Fruit fly (Drosophila melanogaster) whole organism, embryonic: ENCODE results near the gene CG7916.

ENCODE experiments used
- BtbVII ChIP-seq: fragments of 200-800 bp; sonication (Bioruptor generic); optimal IDR thresholded peaks from 3 replicates; lab custom pipeline; 2017; ENCODE audit warnings: missing biosample characterization, mild to moderate bottlenecking, missing genetic modification characterization
- CG10431 ChIP-seq: fragments of 200-800 bp; sonication (Bioruptor generic); optimal IDR thresholded peaks from 3 replicates; lab custom pipeline; 2018; ENCODE audit warnings: missing biosample characterization, mild to moderate bottlenecking, missing genetic modification characterization
- CG10565 ChIP-seq: fragments of 200-800 bp; sonication (Bioruptor generic); optimal IDR thresholded peaks from 3 replicates; lab custom pipeline; 2016; ENCODE audit warnings: missing biosample characterization, mild to moderate bottlenecking, missing genetic modification characterization
- CG11696 ChIP-seq: fragments of 200-800 bp; sonication (Bioruptor generic); IDR thresholded peaks from 2 replicates; pipeline ENCODE4 v1.3.6; 2022; ENCODE audit warnings: missing biosample characterization, missing genetic modification characterization
- CG12155 ChIP-seq: fragments of 200-800 bp; sonication (Bioruptor generic); optimal IDR thresholded peaks from 3 replicates; lab custom pipeline; 2016; ENCODE audit warnings: missing biosample characterization, missing genetic modification characterization
- CG14014 ChIP-seq: fragments of 200-800 bp; sonication (Bioruptor generic); IDR thresholded peaks from 2 replicates; pipeline ENCODE4 v1.3.6; 2022; ENCODE audit warnings: missing biosample characterization, missing genetic modification characterization
- CG14050 ChIP-seq: fragments of 200-800 bp; sonication (Bioruptor generic); IDR thresholded peaks from 3 replicates; pipeline ENCODE4 v1.3.6; 2022; ENCODE audit warnings: missing biosample characterization, missing genetic modification characterization
- CG14965 ChIP-seq: fragments of 200-800 bp; sonication (Bioruptor generic); optimal IDR thresholded peaks from 2 replicates; lab custom pipeline; 2016; ENCODE audit warnings: missing biosample characterization, missing genetic modification characterization, borderline replicate concordance
- CG17385 ChIP-seq: fragments of 200-800 bp; sonication (Bioruptor generic); optimal IDR thresholded peaks from 3 replicates; lab custom pipeline; 2018; ENCODE audit warnings: missing biosample characterization, mild to moderate bottlenecking, missing genetic modification characterization
- CG17802 ChIP-seq: fragments of 200-800 bp; sonication (Bioruptor generic); optimal IDR thresholded peaks from 2 replicates; lab custom pipeline; 2018; ENCODE audit warnings: missing biosample characterization, mild to moderate bottlenecking, missing genetic modification characterization, moderate library complexity
- CG17912 ChIP-seq: fragments of 200-800 bp; sonication (Bioruptor generic); optimal IDR thresholded peaks from 2 replicates; lab custom pipeline; 2018; ENCODE audit warnings: missing biosample characterization, mild to moderate bottlenecking, missing genetic modification characterization
- CG18011 ChIP-seq: fragments of 200-800 bp; sonication (Bioruptor generic); optimal IDR thresholded peaks from 2 replicates; lab custom pipeline; 2017; ENCODE audit warnings: missing biosample characterization, missing genetic modification characterization, mild to moderate bottlenecking, moderate library complexity, missing genotype
- CG2889 ChIP-seq: fragments of 200-800 bp; sonication (Bioruptor generic); IDR thresholded peaks from 3 replicates; pipeline ENCODE4 v1.3.6; 2022; ENCODE audit warnings: missing biosample characterization, missing genetic modification characterization
- CG3281 ChIP-seq: fragments of 200-800 bp; sonication (Bioruptor generic); optimal IDR thresholded peaks from 3 replicates; lab custom pipeline; 2017; ENCODE audit warnings: missing biosample characterization, mild to moderate bottlenecking, missing genetic modification characterization
- CG3995 ChIP-seq: fragments of 200-800 bp; sonication (Bioruptor generic); optimal IDR thresholded peaks from 3 replicates; lab custom pipeline; 2016; ENCODE audit warnings: missing biosample characterization, missing genetic modification characterization
- CG4328 ChIP-seq: fragments of 200-800 bp; sonication (Bioruptor generic); optimal IDR thresholded peaks from 3 replicates; lab custom pipeline; 2017; ENCODE audit warnings: missing biosample characterization, missing genetic modification reagents, missing genetic modification characterization
- CG6791 ChIP-seq: fragments of 200-800 bp; sonication (Bioruptor generic); IDR thresholded peaks from 3 replicates; pipeline ENCODE4 v1.3.6; 2022; ENCODE audit warnings: missing biosample characterization, missing genetic modification characterization; ENCODE audit not compliant: partially characterized antibody
- CG7372 ChIP-seq: fragments of 200-800 bp; sonication (Bioruptor generic); IDR thresholded peaks from 2 replicates; pipeline ENCODE4 v1.3.6; 2022; ENCODE audit warnings: missing biosample characterization, missing genetic modification characterization
- CG9609 ChIP-seq: fragments of 200-800 bp; sonication (Bioruptor generic); optimal IDR thresholded peaks from 3 replicates; lab custom pipeline; 2016; ENCODE audit warnings: missing biosample characterization, missing genetic modification characterization
- CG9817 ChIP-seq: fragments of 200-800 bp; sonication (Bioruptor generic); optimal IDR thresholded peaks from 2 replicates; lab custom pipeline; 2018; ENCODE audit warnings: missing biosample characterization, mild to moderate bottlenecking, missing genetic modification characterization, moderate library complexity
- CTCF ChIP-seq: fragments of 200-800 bp; sonication (Bioruptor generic); optimal IDR thresholded peaks from 2 replicates; lab custom pipeline; 2017; ENCODE audit warnings: missing biosample characterization, mild to moderate bottlenecking, missing genetic modification characterization, moderate library complexity
- CrebB ChIP-seq: fragments of 200-800 bp; sonication (Bioruptor generic); optimal IDR thresholded peaks from 3 replicates; lab custom pipeline; 2018; ENCODE audit warnings: missing biosample characterization, mild to moderate bottlenecking, missing genetic modification characterization
- Dip3 ChIP-seq: fragments of 200-800 bp; sonication (Bioruptor generic); optimal IDR thresholded peaks from 3 replicates; lab custom pipeline; 2016; ENCODE audit warnings: missing biosample characterization, missing genetic modification characterization
- Dref ChIP-seq: fragments of 200-800 bp; sonication (Bioruptor generic); IDR thresholded peaks from 2 replicates; pipeline ENCODE4 v1.3.6; 2022; ENCODE audit warnings: missing biosample characterization, missing genetic modification characterization
- H15 ChIP-seq: fragments of 200-800 bp; sonication (Bioruptor generic); IDR thresholded peaks from 3 replicates; pipeline ENCODE4 v1.3.6; 2022; ENCODE audit warnings: missing biosample characterization, missing genetic modification characterization
- HLHmδ ChIP-seq: fragments of 200-800 bp; sonication (Bioruptor generic); optimal IDR thresholded peaks from 2 replicates; lab custom pipeline; 2018; ENCODE audit warnings: missing biosample characterization, mild to moderate bottlenecking, missing genetic modification characterization, moderate library complexity
- HmgD ChIP-seq: fragments of 200-800 bp; sonication (Bioruptor generic); optimal IDR thresholded peaks from 3 replicates; lab custom pipeline; 2016; ENCODE audit warnings: missing biosample characterization, missing genetic modification characterization
- Hr3 ChIP-seq: fragments of 200-800 bp; sonication (Bioruptor generic); optimal IDR thresholded peaks from 3 replicates; lab custom pipeline; 2016; ENCODE audit warnings: missing biosample characterization, missing genetic modification characterization
- Hsf ChIP-seq: fragments of 200-800 bp; sonication (Bioruptor generic); optimal IDR thresholded peaks from 3 replicates; lab custom pipeline; 2016; ENCODE audit warnings: missing biosample characterization, missing genetic modification characterization
- Lim3 ChIP-seq: fragments of 200-800 bp; sonication (Bioruptor generic); IDR thresholded peaks from 2 replicates; pipeline ENCODE4 v1.3.6; 2022; ENCODE audit warnings: missing biosample characterization, missing genetic modification characterization
- MESR4 ChIP-seq: fragments of 200-800 bp; sonication (Bioruptor generic); optimal IDR thresholded peaks from 2 replicates; lab custom pipeline; 2018; ENCODE audit warnings: missing biosample characterization, mild to moderate bottlenecking, missing genetic modification characterization, moderate library complexity
- Max ChIP-seq: fragments of 200-800 bp; sonication (Bioruptor generic); optimal IDR thresholded peaks from 2 replicates; lab custom pipeline; 2016; ENCODE audit warnings: missing biosample characterization, mild to moderate bottlenecking, missing genetic modification characterization
- Oaz ChIP-seq: fragments of 200-800 bp; sonication (Bioruptor generic); IDR thresholded peaks from 2 replicates; pipeline ENCODE4 v1.3.6; 2022; ENCODE audit warnings: missing biosample characterization, missing genetic modification characterization
- Sin3A ChIP-seq: fragments of >200 bp; optimal IDR thresholded peaks from 2 replicates; lab custom pipeline; 2018
- Sox100B ChIP-seq: fragments of 200-800 bp; sonication (Bioruptor generic); optimal IDR thresholded peaks from 3 replicates; lab custom pipeline; 2018; ENCODE audit warnings: missing biosample characterization, mild to moderate bottlenecking, missing genetic modification characterization
- abd-A ChIP-seq: fragments of 200-800 bp; sonication (Bioruptor generic); optimal IDR thresholded peaks from 3 replicates; lab custom pipeline; 2019; ENCODE audit warnings: missing biosample characterization, mild to moderate bottlenecking, missing genetic modification characterization, moderate library complexity
- aop ChIP-seq: fragments of 200-800 bp; sonication (Bioruptor generic); IDR thresholded peaks from 2 replicates; pipeline ENCODE4 v1.3.6; 2022; ENCODE audit warnings: missing biosample characterization, missing genetic modification characterization
- bbx ChIP-seq: fragments of 200-800 bp; sonication (Bioruptor generic); IDR thresholded peaks from 2 replicates; pipeline ENCODE4 v1.3.6; 2022; ENCODE audit warnings: missing biosample characterization, missing genetic modification characterization; ENCODE audit not compliant: partially characterized antibody
- crc ChIP-seq: fragments of 200-800 bp; sonication (Bioruptor generic); optimal IDR thresholded peaks from 2 replicates; lab custom pipeline; 2016; ENCODE audit warnings: missing biosample characterization, missing genetic modification characterization
- fd64A ChIP-seq: fragments of 200-800 bp; sonication (Bioruptor generic); optimal IDR thresholded peaks from 3 replicates; lab custom pipeline; 2018; ENCODE audit warnings: missing biosample characterization, mild to moderate bottlenecking, missing genetic modification characterization
- gcm ChIP-seq: fragments of 200-800 bp; sonication (Bioruptor generic); optimal IDR thresholded peaks from 2 replicates; lab custom pipeline; 2019; ENCODE audit warnings: missing biosample characterization, mild to moderate bottlenecking, missing genetic modification characterization, moderate library complexity
- gem ChIP-seq: fragments of 200-800 bp; sonication (Bioruptor generic); optimal IDR thresholded peaks from 2 replicates; lab custom pipeline; 2019; ENCODE audit warnings: missing biosample characterization, mild to moderate bottlenecking, missing genetic modification characterization, moderate library complexity
- klu ChIP-seq: fragments of 200-800 bp; sonication (Bioruptor generic); IDR thresholded peaks from 2 replicates; pipeline ENCODE4 v1.3.6; 2022; ENCODE audit warnings: missing biosample characterization, missing genetic modification characterization
- lmd ChIP-seq: fragments of 200-800 bp; sonication (Bioruptor generic); IDR thresholded peaks from 2 replicates; pipeline ENCODE4 v1.3.6; 2022; ENCODE audit warnings: missing biosample characterization, missing genetic modification characterization
- luna ChIP-seq: fragments of 200-800 bp; sonication (Bioruptor generic); optimal IDR thresholded peaks from 2 replicates; lab custom pipeline; 2016; ENCODE audit warnings: missing biosample characterization, missing genetic modification characterization
- run ChIP-seq: fragments of 200-800 bp; sonication (Bioruptor generic); optimal IDR thresholded peaks from 3 replicates; lab custom pipeline; 2018; ENCODE audit warnings: missing biosample characterization, mild to moderate bottlenecking, missing genetic modification characterization
- sima ChIP-seq: fragments of 200-800 bp; sonication (Bioruptor generic); optimal IDR thresholded peaks from 2 replicates; lab custom pipeline; 2016; ENCODE audit warnings: missing biosample characterization, missing genetic modification characterization
- stwl ChIP-seq: fragments of 200-800 bp; sonication (Bioruptor generic); optimal IDR thresholded peaks from 3 replicates; lab custom pipeline; 2018; ENCODE audit warnings: missing biosample characterization, mild to moderate bottlenecking, missing genetic modification characterization, moderate library complexity
- tio ChIP-seq: fragments of 200-800 bp; sonication (Bioruptor generic); optimal IDR thresholded peaks from 2 replicates; lab custom pipeline; 2017; ENCODE audit warnings: missing biosample characterization, missing genetic modification characterization, inconsistent platforms
- trem ChIP-seq: fragments of 200-800 bp; optimal IDR thresholded peaks from 3 replicates; lab custom pipeline; 2019; ENCODE audit warnings: missing biosample characterization, mild to moderate bottlenecking, missing genetic modification characterization, moderate library complexity
- trh ChIP-seq: fragments of 200-800 bp; sonication (Bioruptor generic); optimal IDR thresholded peaks from 2 replicates; lab custom pipeline; 2016; ENCODE audit warnings: missing biosample characterization, missing genetic modification characterization
- zf30C ChIP-seq: fragments of 200-800 bp; sonication (Bioruptor generic); optimal IDR thresholded peaks from 3 replicates; lab custom pipeline; 2018; ENCODE audit warnings: missing biosample characterization, mild to moderate bottlenecking, missing genetic modification characterization

CG7916 gene

dm6 chr2L:13839744-13840151 is 6.8 kb upstream of the CG7916 start (continued):
- TF ChIP-seq Dip3 (GFP tag; lab: Kevin White, UChicago) (peak; percentile 68), CG11696 (GFP tag; lab: Robert Waterston, UW) (peak; percentile 46; the same call in 1 of the 2 replicates), abd-A (tag; lab: Kevin White, UChicago) (no peak), klu (GFP tag; lab: Robert Waterston, UW) (peak; percentile 74), crc (peak; percentile 68), aop (GFP tag; lab: Robert Waterston, UW) (no peak), bbx (GFP tag; lab: Robert Waterston, UW) (no peak), CG4328 (peak; percentile 43), Lim3 (no peak), trem (peak; percentile 69), run (peak; percentile 89), gcm (GFP tag; lab: Kevin White, UChicago) (peak; percentile 67), CG14050 (GFP tag; lab: Robert Waterston, UW) (peak; percentile 83), CG2889 (GFP tag; lab: Robert Waterston, UW) (peak; percentile 58; the same call in 1 of the 3 replicates), CG3995 (peak; percentile 17), luna (no peak), Max (GFP tag; lab: Kevin White, UChicago) (peak; percentile 91), CG14014 (peak; percentile 76), fd64A (GFP tag; lab: Kevin White, UChicago) (no peak), gem (peak; percentile 92), trh (GFP tag; lab: Kevin White, UChicago) (peak; percentile 56), BtbVII (GFP tag; lab: Kevin White, UChicago) (peak; percentile 63), Oaz (GFP tag; lab: Robert Waterston, UW) (peak; percentile 65; the same call in 1 of the 2 replicates), CG7372 (GFP tag; lab: Robert Waterston, UW) (0 out of 2 replicates have a peak, but pooled peaks have one; percentile 22), CG10565 (GFP tag; lab: Kevin White, UChicago) (peak; percentile 45), CG17385 (GFP tag; lab: Kevin White, UChicago) (peak; percentile 76), Dref (GFP tag; lab: Robert Waterston, UW) (no peak), zf30C (GFP tag; lab: Kevin White, UChicago) (peak; percentile 18), CTCF (peak; percentile 18), CG12155 (peak; percentile 84), CG6791 (no peak), H15 (0 out of 3 replicates have a peak, but pooled peaks have one; percentile 42), CG14965 (GFP tag; lab: Kevin White, UChicago) (no peak), CG18011 (GFP tag; lab: Kevin White, UChicago) (peak; percentile 40), Sox100B (GFP tag; lab: Kevin White, UChicago) (peak; percentile 85), HLHmδ (no peak), CG17802 (tag; lab: Kevin White, UChicago) (peak; percentile 21), MESR4 (GFP tag; lab: Kevin White, UChicago) (no peak), CG9817 (peak; percentile 69), lmd (GFP tag; lab: Robert Waterston, UW) (peak; percentile 81), CrebB (tag; lab: Kevin White, UChicago) (no peak), HmgD (GFP tag; lab: Kevin White, UChicago) (no peak), CG3281 (GFP tag; lab: Kevin White, UChicago) (peak; percentile 79), CG17912 (GFP tag; lab: Kevin White, UChicago) (no peak), sima (GFP tag; lab: Kevin White, UChicago) (no peak), Hr3 (GFP tag; lab: Kevin White, UChicago) (peak; percentile 60), CG10431 (GFP tag; lab: Kevin White, UChicago) (peak; percentile 28), CG9609 (GFP tag; lab: Kevin White, UChicago) (peak; percentile 71), tio (GFP tag; lab: Kevin White, UChicago) (peak; percentile 69), Hsf (GFP tag; lab: Kevin White, UChicago) (peak; percentile 92), Sin3A (no peak), stwl (tag; lab: Kevin White, UChicago) (no peak)
